Worm (Caenorhabditis elegans): ENCODE measurements around the gene phy-4.

phy-4 gene

DNA sequence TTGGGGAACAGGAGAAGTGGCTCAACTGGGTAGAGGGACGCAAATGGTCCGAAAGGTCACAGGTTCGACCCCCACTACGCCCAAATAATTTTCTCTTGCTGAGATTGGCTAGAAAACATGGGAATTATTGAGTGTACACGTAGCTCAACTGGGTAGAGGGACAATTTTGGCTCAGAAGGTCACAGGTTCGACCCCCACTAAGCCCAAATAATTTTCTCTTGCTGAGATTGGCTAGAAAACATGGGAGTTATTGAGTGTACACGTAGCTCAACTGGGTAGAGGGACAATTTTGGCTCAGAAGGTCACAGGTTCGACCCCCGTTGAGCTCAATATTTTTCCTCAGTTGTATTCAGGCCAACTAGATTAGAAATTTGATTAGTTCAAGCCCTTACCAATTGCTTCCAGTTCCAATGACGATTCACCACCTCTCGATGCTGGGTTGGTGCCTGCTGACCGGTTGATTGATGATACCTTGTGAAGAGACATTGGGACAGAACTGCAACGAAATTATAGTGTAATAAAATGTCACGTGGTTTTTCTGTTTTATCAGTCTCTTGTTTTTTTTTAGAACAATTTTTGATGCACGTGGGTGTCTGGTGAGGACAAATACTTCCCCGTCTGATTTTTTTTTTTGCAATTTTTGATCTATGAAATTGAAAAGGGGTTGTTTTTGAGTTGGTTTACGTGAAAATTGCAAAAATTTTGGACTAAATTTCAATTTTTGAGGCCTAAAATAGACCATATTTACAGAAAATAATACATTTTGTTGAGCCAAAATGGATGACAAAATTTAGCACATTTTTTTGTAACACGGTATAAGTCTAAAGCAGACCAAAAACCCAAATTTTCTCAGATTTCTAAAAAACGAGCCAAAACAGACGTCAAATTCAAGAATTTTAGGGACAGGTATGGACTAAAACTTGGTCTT lies 8.2 kb upstream of the phy-4 start (continued):
- TF ChIP-seq F33H1.4 (GFP tag; IDR thresholded peaks at IDR 0.05) (no peak; the same call in 1 of the 2 replicates), hmg-20 (GFP tag; IDR thresholded peaks at IDR 0.05) (no peak), him-1 (tag; optimal IDR thresholded peaks at IDR 0.05) (no peak), attf-6 (GFP tag; IDR thresholded peaks at IDR 0.05) (no peak), nfya-1 (tag; optimal IDR thresholded peaks at IDR 0.05; ENCODE audit: borderline replicate concordance, insufficient read depth) (no peak), C06A6.2 (GFP tag; conservative IDR thresholded peaks at IDR 0.05) (no peak), madf-10 (tag; optimal IDR thresholded peaks at IDR 0.05) (no peak), Y79H2A.3 (GFP tag; conservative IDR thresholded peaks at IDR 0.05) (no peak), lag-1 (GFP tag; IDR thresholded peaks at IDR 0.05) (no peak), pbrm-1 (GFP tag; IDR thresholded peaks at IDR 0.05) (no peak; the same call in 1 of the 2 replicates), lin-26 (GFP tag; IDR thresholded peaks at IDR 0.05) (peak; percentile 63; the same call in 1 of the 2 replicates), F57A8.1 (GFP tag; optimal IDR thresholded peaks at IDR 0.05) (no peak), F23B12.7 (tag; optimal IDR thresholded peaks at IDR 0.05; ENCODE audit: insufficient read depth) (no peak), athp-1 (tag; optimal IDR thresholded peaks at IDR 0.05) (no peak), nhr-90 (tag; optimal IDR thresholded peaks at IDR 0.05) (peak; percentile 26), tlf-1 (GFP tag; optimal IDR thresholded peaks at IDR 0.05) (no peak), B0336.3 (GFP tag; IDR thresholded peaks at IDR 0.05) (0 out of 2 replicates have a peak, but pooled peaks have one; percentile 18), tbp1 (GFP tag; optimal IDR thresholded peaks at IDR 0.05) (peak; percentile 74), fkh-3 (tag; optimal IDR thresholded peaks at IDR 0.05) (no peak), gei-17 (GFP tag; optimal IDR thresholded peaks at IDR 0.05) (peak; percentile 24), Y67H2A.10 (GFP tag; conservative IDR thresholded peaks at IDR 0.05) (no peak)

ce11 chrV:19520597-19521322 lies 7.3 kb upstream of the phy-4 start:
- TF ChIP-seq ama-1 (optimal IDR thresholded peaks at IDR 0.05) = peak; percentile 73
- TF ChIP-seq ama-1 (GFP tag; optimal IDR thresholded peaks at IDR 0.05) = no peak
- TF ChIP-seq let-526 (GFP tag; IDR thresholded peaks at IDR 0.05) = no peak
- TF ChIP-seq lin-35 (GFP tag; optimal IDR thresholded peaks at IDR 0.05) = peak in 1 of 3 experiments; percentile 5
- 0 out of 2 replicates have a peak, but pooled peaks have one; percentile 12 for TF ChIP-seq Y53G8AR.9 (GFP tag; conservative IDR thresholded peaks at IDR 0.05)

DNA sequence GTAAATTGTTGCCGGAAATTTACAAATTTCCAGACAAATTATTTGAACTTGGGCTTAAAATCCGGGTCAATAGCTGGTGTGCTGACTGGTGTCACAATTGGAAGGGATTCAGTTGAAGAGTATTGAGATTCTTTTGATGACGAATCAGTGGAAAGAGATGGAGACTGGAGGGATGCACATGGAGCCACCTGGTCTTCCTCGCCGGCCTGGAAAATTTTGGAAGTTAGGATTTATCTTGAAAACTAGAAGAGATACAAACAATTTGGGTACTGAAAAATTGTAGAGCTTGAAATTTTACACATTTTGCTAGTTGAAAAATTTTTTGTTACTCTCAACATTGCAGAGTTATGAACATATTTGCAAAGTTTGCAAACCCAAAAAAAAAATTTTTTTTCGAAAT lies 6.7 kb upstream of the phy-4 start:
- peak; percentile 65 for TF ChIP-seq chd-7 (tag; optimal IDR thresholded peaks at IDR 0.05)
- TF ChIP-seq let-526 (GFP tag; IDR thresholded peaks at IDR 0.05) = no peak
- no peak for TF ChIP-seq Y53F4B.3 (GFP tag; IDR thresholded peaks at IDR 0.05)
- TF ChIP-seq dox-1 (GFP tag; IDR thresholded peaks at IDR 0.05) = peak; percentile 40
- TF ChIP-seq mxl-1 (tag; optimal IDR thresholded peaks at IDR 0.05) = no peak
- TF ChIP-seq madf-6 (GFP tag; IDR thresholded peaks at IDR 0.05) = peak; percentile 56; the same call in 1 of the 2 replicates
- 0 out of 2 replicates have a peak, but pooled peaks have one; percentile 55 for TF ChIP-seq bed-1 (GFP tag; IDR thresholded peaks at IDR 0.05)
- TF ChIP-seq aptf-2 (GFP tag; conservative IDR thresholded peaks at IDR 0.05) = no peak
- TF ChIP-seq egl-18 (GFP tag; IDR thresholded peaks at IDR 0.05) = no peak
- no peak for TF ChIP-seq bed-2 (GFP tag; IDR thresholded peaks at IDR 0.05)
- peak; percentile 45 for TF ChIP-seq ztf-26 (tag; optimal IDR thresholded peaks at IDR 0.05)
- 0 out of 2 replicates have a peak, but pooled peaks have one; percentile 32 for TF ChIP-seq attf-6 (GFP tag; IDR thresholded peaks at IDR 0.05)
- 0 out of 2 replicates have a peak, but pooled peaks have one; percentile 46 for TF ChIP-seq aptf-3 (GFP tag; IDR thresholded peaks at IDR 0.05)
- peak; percentile 76 for TF ChIP-seq zim-3 (tag; optimal IDR thresholded peaks at IDR 0.05)
- peak; percentile 4 for TF ChIP-seq lin-54 (GFP tag; optimal IDR thresholded peaks at IDR 0.05)
- no peak for TF ChIP-seq nhr-80 (tag; optimal IDR thresholded peaks at IDR 0.05)
- no peak for TF ChIP-seq mel-28 (tag; optimal IDR thresholded peaks at IDR 0.05; ENCODE audit: borderline replicate concordance)
- peak; percentile 5 for TF ChIP-seq repo-1 (tag; optimal IDR thresholded peaks at IDR 0.05)
- 0 out of 2 replicates have a peak, but pooled peaks have one; percentile 62 for TF ChIP-seq madf-3 (GFP tag; IDR thresholded peaks at IDR 0.05)
- 0 out of 2 replicates have a peak, but pooled peaks have one; percentile 9 for TF ChIP-seq Y53G8AR.9 (GFP tag; conservative IDR thresholded peaks at IDR 0.05)
- peak; percentile 77 for TF ChIP-seq ama-1 (optimal IDR thresholded peaks at IDR 0.05)
- TF ChIP-seq ama-1 (GFP tag; optimal IDR thresholded peaks at IDR 0.05) = no peak

All from whole organism, young adult.